Fruit fly (Drosophila melanogaster) whole organism, pupa: ENCODE results near the gene HP1c.

Experiments
- CG14655 ChIP-seq: fragments of 200-800 bp; sonication (Bioruptor generic); optimal IDR thresholded peaks from 3 replicates; lab custom pipeline; 2017; ENCODE audit warnings: mild to moderate bottlenecking, missing biosample characterization, missing genetic modification reagents, missing genetic modification characterization
- CG8301 ChIP-seq: fragments of 200-800 bp; sonication (Bioruptor generic); optimal IDR thresholded peaks from 2 replicates; lab custom pipeline; 2018; ENCODE audit warnings: missing biosample characterization, mild to moderate bottlenecking, missing genetic modification characterization
- CG9948 ChIP-seq: fragments of 200-800 bp; sonication (Bioruptor generic); optimal IDR thresholded peaks from 2 replicates; lab custom pipeline; 2018; ENCODE audit warnings: missing biosample characterization, mild to moderate bottlenecking, missing genetic modification characterization, moderate library complexity
- EcR ChIP-seq: fragments of 200-800 bp; sonication (Bioruptor generic); optimal IDR thresholded peaks from 3 replicates; lab custom pipeline; 2019; ENCODE audit warnings: missing biosample characterization, missing genetic modification characterization, mild to moderate bottlenecking, moderate library complexity, missing genetic modification reagents
- Pif1B ChIP-seq: fragments of 200-800 bp; sonication (Bioruptor generic); optimal IDR thresholded peaks from 3 replicates; lab custom pipeline; 2016; ENCODE audit warnings: missing biosample characterization, missing genetic modification characterization
- Snoo ChIP-seq: fragments of 200-800 bp; sonication (Bioruptor generic); optimal IDR thresholded peaks from 3 replicates; lab custom pipeline; 2017; ENCODE audit warnings: missing biosample characterization, mild to moderate bottlenecking, missing genetic modification characterization, inconsistent platforms

DNA sequence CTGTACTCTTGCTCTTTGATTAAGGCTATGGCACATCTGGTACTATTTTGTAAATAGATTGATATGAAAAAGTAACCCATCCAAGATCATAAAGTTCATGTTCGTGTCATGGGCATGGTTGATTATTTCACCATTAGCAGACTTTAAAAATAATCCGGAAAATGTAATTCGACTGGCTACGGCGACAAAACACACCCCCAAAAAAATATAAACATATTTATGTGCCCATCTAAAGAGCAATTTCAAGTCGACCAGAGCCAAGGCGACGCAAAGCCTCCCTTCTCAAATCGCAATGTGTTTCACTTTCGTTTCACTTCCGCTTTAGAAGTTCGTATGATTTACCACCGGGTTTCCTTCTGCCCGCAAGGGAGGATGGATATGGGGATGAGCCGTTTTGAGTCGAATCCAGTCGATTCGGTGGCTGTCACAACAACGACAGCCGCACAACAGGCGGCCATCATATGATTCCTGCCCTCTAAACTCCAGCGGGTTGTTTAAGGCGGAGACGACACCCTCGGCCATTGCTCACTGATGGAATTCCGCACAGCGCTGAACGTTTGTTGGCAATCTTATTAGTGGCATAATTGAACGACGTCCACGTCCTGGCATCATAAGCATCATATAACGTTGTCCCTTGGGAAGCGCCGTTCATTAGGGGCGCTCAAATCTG lies 26.3 kb upstream of the HP1c start:
- TF ChIP-seq CG8301 (tag; lab: Kevin White, UChicago) (no peak), EcR (GFP tag; lab: Kevin White, UChicago) (no peak), Pif1B (GFP tag; lab: Kevin White, UChicago) (no peak), CG14655 (GFP tag; lab: Kevin White, UChicago) (no peak), Snoo (tag; lab: Kevin White, UChicago) (no peak), CG9948 (tag; lab: Kevin White, UChicago) (no peak)
